Worm (Caenorhabditis elegans) whole organism, early embryonic: Measurements from ENCODE around the gene C04G6.6.

Experiments used
- B0310.2 ChIP-seq: sonication (generic microtip); optimal IDR thresholded peaks from 2 replicates; lab custom pipeline; 2016; ENCODE audit warnings: mild to moderate bottlenecking, missing genetic modification characterization, missing compliant biosample characterization
- F13C5.2 ChIP-seq: sonication (generic microtip); optimal IDR thresholded peaks from 2 replicates; lab custom pipeline; 2017; ENCODE audit warnings: mild to moderate bottlenecking, missing genetic modification characterization, inconsistent platforms, missing compliant biosample characterization
- aly-1 ChIP-seq: sonication (generic microtip); optimal IDR thresholded peaks from 2 replicates; lab custom pipeline; 2016; ENCODE audit warnings: missing genetic modification characterization, missing compliant biosample characterization
- ama-1 ChIP-seq: fragments of 150-350 bp; optimal IDR thresholded peaks from 2 replicates; lab custom pipeline; 2014
- ceh-13 ChIP-seq: fragments of 200-800 bp; sonication (Bioruptor generic); optimal IDR thresholded peaks from 2 replicates; lab custom pipeline; 2018; ENCODE audit warnings: mild to moderate bottlenecking, missing genetic modification characterization, missing compliant biosample characterization
- ceh-36 ChIP-seq: sonication (generic microtip); optimal IDR thresholded peaks from 2 replicates; lab custom pipeline; 2016; ENCODE audit warnings: missing genetic modification characterization, inconsistent platforms, missing compliant biosample characterization
- ets-7 ChIP-seq: sonication (generic microtip); optimal IDR thresholded peaks from 2 replicates; lab custom pipeline; 2016; ENCODE audit warnings: missing genotype, missing genetic modification characterization, missing compliant biosample characterization
- flt-1 ChIP-seq: fragments of 200-800 bp; sonication (Bioruptor generic); IDR thresholded peaks from 2 replicates; pipeline ENCODE4 v1.3.6; 2022; ENCODE audit warnings: missing genetic modification characterization, missing compliant biosample characterization
- hmbx-1 ChIP-seq: sonication (generic microtip); optimal IDR thresholded peaks from 2 replicates; lab custom pipeline; 2016; ENCODE audit warnings: mild to moderate bottlenecking, missing genetic modification characterization, missing compliant biosample characterization
- hmg-4 ChIP-seq: fragments of 200-800 bp; sonication (Bioruptor generic); optimal IDR thresholded peaks from 2 replicates; lab custom pipeline; 2018; ENCODE audit warnings: mild to moderate bottlenecking, missing genetic modification characterization, missing compliant biosample characterization
- hnd-1 ChIP-seq: sonication (generic microtip); optimal IDR thresholded peaks from 2 replicates; lab custom pipeline; 2016; ENCODE audit warnings: missing genetic modification characterization, missing compliant biosample characterization
- pes-1 ChIP-seq: fragments of 200-800 bp; sonication (Bioruptor generic); IDR thresholded peaks from 2 replicates; pipeline ENCODE4 v1.3.6; 2022; ENCODE audit warnings: missing genetic modification reagents, missing genetic modification characterization, missing compliant biosample characterization
- scrt-1 ChIP-seq: fragments of 200-800 bp; sonication (Bioruptor generic); IDR thresholded peaks from 2 replicates; pipeline ENCODE4 v1.3.6; 2022; ENCODE audit warnings: missing genetic modification characterization, missing compliant biosample characterization
- sea-1 ChIP-seq: fragments of 200-800 bp; sonication (Bioruptor generic); conservative IDR thresholded peaks from 2 replicates; pipeline ENCODE4 v1.3.6; 2022; ENCODE audit warnings: missing genetic modification characterization, missing compliant biosample characterization
- tbx-11 ChIP-seq: fragments of 200-800 bp; sonication (Bioruptor generic); IDR thresholded peaks from 2 replicates; pipeline ENCODE4 v1.3.6; 2022; ENCODE audit warnings: missing genetic modification characterization, missing compliant biosample characterization
- tbx-37 ChIP-seq: fragments of 200-800 bp; sonication (Bioruptor generic); conservative IDR thresholded peaks from 2 replicates; pipeline ENCODE4 v1.3.6; 2022; ENCODE audit warnings: missing genetic modification reagents, missing genetic modification characterization, missing compliant biosample characterization
- tra-4 ChIP-seq: sonication (generic microtip); optimal IDR thresholded peaks from 2 replicates; lab custom pipeline; 2017; ENCODE audit warnings: missing genetic modification characterization, missing compliant biosample characterization

C04G6.6 gene

ce11 chrII:5103189-5103588 lies 3.6 kb upstream of the C04G6.6 start:
- TF ChIP-seq sea-1 (no peak), ceh-36 (no peak), tbx-37 (GFP tag; lab: Robert Waterston, UW) (no peak), tra-4 (no peak), F13C5.2 (tag; lab: Kevin White, UChicago) (no peak), hmg-4 (GFP tag; lab: Kevin White, UChicago) (no peak), ama-1 (lab: Kevin White, UChicago) (no peak), hnd-1 (tag; lab: Kevin White, UChicago) (no peak), flt-1 (GFP tag; lab: Robert Waterston, UW) (no peak), B0310.2 (tag; lab: Kevin White, UChicago) (no peak), tbx-11 (GFP tag; lab: Robert Waterston, UW) (no peak), ets-7 (tag; lab: Kevin White, UChicago) (no peak), scrt-1 (GFP tag; lab: Robert Waterston, UW) (no peak)

ce11 chrII:5101701-5102100 lies 2.2 kb upstream of the C04G6.6 start, which contains the start of the genes idpb-3 and idpb-1:
Gene idpb-3, minus strand, starts transcription at chrII:5101801.
Gene idpb-1, plus strand, starts transcription at chrII:5101984.
- no peak for TF ChIP-seq hmbx-1
- no peak for TF ChIP-seq B0310.2 (tag; lab: Kevin White, UChicago)
- TF ChIP-seq hnd-1 (tag; lab: Kevin White, UChicago), result no peak
- TF ChIP-seq sea-1, result no peak
- TF ChIP-seq hmg-4 (GFP tag; lab: Kevin White, UChicago), result no peak
- no peak for TF ChIP-seq ceh-13 (GFP tag; lab: Kevin White, UChicago)
- TF ChIP-seq scrt-1 (GFP tag; lab: Robert Waterston, UW), result no peak
- TF ChIP-seq ama-1 (lab: Kevin White, UChicago), result no peak

- TF ChIP-seq ceh-13 (GFP tag; lab: Kevin White, UChicago) (no peak), aly-1 (tag; lab: Kevin White, UChicago) (no peak), sea-1 (no peak), hnd-1 (tag; lab: Kevin White, UChicago) (no peak), tbx-11 (GFP tag; lab: Robert Waterston, UW) (no peak), tra-4 (no peak), ceh-36 (no peak), B0310.2 (tag; lab: Kevin White, UChicago) (no peak), ama-1 (lab: Kevin White, UChicago) (no peak), scrt-1 (GFP tag; lab: Robert Waterston, UW) (no peak), flt-1 (GFP tag; lab: Robert Waterston, UW) (no peak), F13C5.2 (tag; lab: Kevin White, UChicago) (no peak), pes-1 (no peak), tbx-37 (GFP tag; lab: Robert Waterston, UW) (no peak)
Measured at ce11 chrII:5099034-5099433, 515 bp downstream of the C04G6.6 start.

- TF ChIP-seq tbx-37 (GFP tag; lab: Robert Waterston, UW) (peak; percentile 90), tbx-11 (GFP tag; lab: Robert Waterston, UW) (peak; percentile 99), scrt-1 (GFP tag; lab: Robert Waterston, UW) (peak; percentile 81), sea-1 (peak; percentile 89)
Measured at ce11 chrII:5097463-5097862, 2.1 kb downstream of the C04G6.6 start.

- TF ChIP-seq hmbx-1, result no peak
- TF ChIP-seq hmg-4 (GFP tag; lab: Kevin White, UChicago), result no peak
- TF ChIP-seq ama-1 (lab: Kevin White, UChicago), result no peak
- TF ChIP-seq tbx-11 (GFP tag; lab: Robert Waterston, UW), result no peak
- no peak for TF ChIP-seq tra-4
- TF ChIP-seq F13C5.2 (tag; lab: Kevin White, UChicago), result no peak
- no peak for TF ChIP-seq hnd-1 (tag; lab: Kevin White, UChicago)
- TF ChIP-seq sea-1, result no peak
- no peak for TF ChIP-seq B0310.2 (tag; lab: Kevin White, UChicago)
Measured at ce11 chrII:5093945-5094344, 5.6 kb downstream of the C04G6.6 start, which contains the start of gene C04G6.13. Gene C04G6.13, plus strand, starts transcription at chrII:5094245.

- TF ChIP-seq hmbx-1 (no peak), hnd-1 (tag; lab: Kevin White, UChicago) (no peak), B0310.2 (tag; lab: Kevin White, UChicago) (no peak), hmg-4 (GFP tag; lab: Kevin White, UChicago) (no peak), sea-1 (no peak), aly-1 (tag; lab: Kevin White, UChicago) (no peak), tra-4 (no peak), ceh-36 (no peak), ceh-13 (GFP tag; lab: Kevin White, UChicago) (no peak), pes-1 (no peak)
Measured at ce11 chrII:5092362-5093281, 6.9 kb downstream of the C04G6.6 start, which contains the start of gene C04G6.2. Gene C04G6.2, plus strand, starts transcription at chrII:5093231.

- TF ChIP-seq F13C5.2 (tag; lab: Kevin White, UChicago) (no peak), hmbx-1 (no peak)
Measured at ce11 chrII:5091640-5092243, 7.8 kb downstream of the C04G6.6 start, which contains the start of gene pld-1. Gene pld-1, minus strand, starts transcription at chrII:5091690.
